Fruit fly (Drosophila melanogaster) whole organism, embryonic: Measurements from ENCODE around the gene DIP2.

Experiments used
- Adf1 ChIP-seq: fragments of 200-800 bp; sonication (Bioruptor generic); IDR thresholded peaks from 2 replicates; pipeline ENCODE4 v1.3.6; 2022; ENCODE audit warnings: missing biosample characterization, missing genetic modification characterization
- Aef1 ChIP-seq: fragments of 200-800 bp; sonication (Bioruptor generic); IDR thresholded peaks from 3 replicates; pipeline ENCODE4 v1.3.6; 2022; ENCODE audit warnings: missing biosample characterization, missing genetic modification characterization
- Atf3 ChIP-seq: fragments of 200-800 bp; sonication (Bioruptor generic); optimal IDR thresholded peaks from 3 replicates; lab custom pipeline; 2016; ENCODE audit warnings: missing biosample characterization, missing genetic modification characterization
- B-H2 ChIP-seq: fragments of 200-800 bp; sonication (Bioruptor generic); optimal IDR thresholded peaks from 2 replicates; lab custom pipeline; 2018; ENCODE audit warnings: missing biosample characterization, mild to moderate bottlenecking, missing genetic modification characterization
- CG10274 ChIP-seq: fragments of 200-800 bp; sonication (Bioruptor generic); optimal IDR thresholded peaks from 3 replicates; lab custom pipeline; 2017; ENCODE audit warnings: missing biosample characterization, mild to moderate bottlenecking, missing genetic modification characterization
- CG10959 ChIP-seq: fragments of 200-800 bp; sonication (Bioruptor generic); IDR thresholded peaks from 2 replicates; pipeline ENCODE4 v1.3.6; 2022; ENCODE audit warnings: missing biosample characterization, missing genetic modification characterization
- CG14441 ChIP-seq: fragments of 200-800 bp; sonication (Bioruptor generic); IDR thresholded peaks from 2 replicates; pipeline ENCODE4 v1.3.6; 2022; ENCODE audit warnings: missing biosample characterization, missing genetic modification characterization
- CG14667 ChIP-seq: fragments of 200-800 bp; sonication (Bioruptor generic); IDR thresholded peaks from 2 replicates; pipeline ENCODE4 v1.3.6; 2022; ENCODE audit warnings: missing biosample characterization, missing genetic modification characterization
- CG15479 ChIP-seq: fragments of 200-800 bp; sonication (Bioruptor generic); optimal IDR thresholded peaks from 3 replicates; lab custom pipeline; 2019; ENCODE audit warnings: missing biosample characterization, mild to moderate bottlenecking, missing genetic modification characterization, moderate library complexity
- CG1602 ChIP-seq: fragments of 200-800 bp; sonication (Bioruptor generic); optimal IDR thresholded peaks from 3 replicates; lab custom pipeline; 2016; ENCODE audit warnings: missing biosample characterization, missing genetic modification characterization
- CG16779 ChIP-seq: fragments of 200-800 bp; sonication (Bioruptor generic); IDR thresholded peaks from 2 replicates; pipeline ENCODE4 v1.3.6; 2022; ENCODE audit warnings: missing biosample characterization, missing genetic modification characterization
- CG16863 ChIP-seq: fragments of 200-800 bp; sonication (Bioruptor generic); optimal IDR thresholded peaks from 3 replicates; lab custom pipeline; 2016; ENCODE audit warnings: missing biosample characterization, missing genetic modification characterization
- CG17186 ChIP-seq: fragments of 200-800 bp; sonication (Bioruptor generic); optimal IDR thresholded peaks from 3 replicates; lab custom pipeline; 2017; ENCODE audit warnings: missing biosample characterization, missing genetic modification reagents, missing genetic modification characterization
- CG17328 ChIP-seq: fragments of 200-800 bp; sonication (Bioruptor generic); IDR thresholded peaks from 2 replicates; pipeline ENCODE4 v1.3.6; 2022; ENCODE audit warnings: missing biosample characterization, missing genetic modification characterization
- CG17568 ChIP-seq: fragments of 200-800 bp; sonication (Bioruptor generic); optimal IDR thresholded peaks from 2 replicates; lab custom pipeline; 2018; ENCODE audit warnings: missing biosample characterization, mild to moderate bottlenecking, missing genetic modification characterization, moderate library complexity
- CG2202 ChIP-seq: fragments of 200-800 bp; sonication (Bioruptor generic); optimal IDR thresholded peaks from 2 replicates; lab custom pipeline; 2018; ENCODE audit warnings: missing biosample characterization, mild to moderate bottlenecking, missing genetic modification characterization
- CG32532 ChIP-seq: fragments of 200-800 bp; sonication (Bioruptor generic); IDR thresholded peaks from 2 replicates; pipeline ENCODE4 v1.3.6; 2022; ENCODE audit warnings: missing biosample characterization, missing genetic modification characterization
- CG6689 ChIP-seq: fragments of 200-800 bp; sonication (Bioruptor generic); IDR thresholded peaks from 2 replicates; pipeline ENCODE4 v1.3.6; 2022; ENCODE audit warnings: missing biosample characterization, missing genetic modification characterization
- CG7987 ChIP-seq: fragments of 200-800 bp; sonication (Bioruptor generic); optimal IDR thresholded peaks from 2 replicates; lab custom pipeline; 2018; ENCODE audit warnings: missing biosample characterization, mild to moderate bottlenecking, missing genetic modification characterization, moderate library complexity
- CG9932 ChIP-seq: fragments of 200-800 bp; sonication (Bioruptor generic); IDR thresholded peaks from 2 replicates; pipeline ENCODE4 v1.3.6; 2022; ENCODE audit warnings: missing biosample characterization, missing genetic modification characterization
- Dbx ChIP-seq: fragments of 200-800 bp; sonication (Bioruptor generic); IDR thresholded peaks from 3 replicates; pipeline ENCODE4 v1.3.6; 2022; ENCODE audit warnings: missing biosample characterization, missing genetic modification characterization
- Dek ChIP-seq: fragments of 200-800 bp; sonication (Bioruptor generic); optimal IDR thresholded peaks from 3 replicates; lab custom pipeline; 2019; ENCODE audit warnings: missing biosample characterization, mild to moderate bottlenecking, missing genetic modification characterization, moderate library complexity
- Hey ChIP-seq: fragments of 200-800 bp; sonication (Bioruptor generic); optimal IDR thresholded peaks from 3 replicates; lab custom pipeline; 2018; ENCODE audit warnings: missing biosample characterization, mild to moderate bottlenecking, missing genetic modification characterization
- Hr3 ChIP-seq: fragments of 200-800 bp; sonication (Bioruptor generic); optimal IDR thresholded peaks from 3 replicates; lab custom pipeline; 2016; ENCODE audit warnings: missing biosample characterization, missing genetic modification characterization
- Hr51 ChIP-seq, 2 experiments: fragments of 200-800 bp; sonication (Bioruptor generic); optimal IDR thresholded peaks; 2 replicates in 1 of 2; 3 replicates in 1 of 2; lab custom pipeline; 2016 to 2018; ENCODE audit warnings: missing biosample characterization in 2 of 2, missing genetic modification characterization in 2 of 2, mild to moderate bottlenecking in 1 of 2, moderate library complexity in 1 of 2
- Lim3 ChIP-seq: fragments of 200-800 bp; sonication (Bioruptor generic); IDR thresholded peaks from 2 replicates; pipeline ENCODE4 v1.3.6; 2022; ENCODE audit warnings: missing biosample characterization, missing genetic modification characterization
- MTF-1 ChIP-seq: fragments of 200-800 bp; sonication (Bioruptor generic); optimal IDR thresholded peaks from 2 replicates; lab custom pipeline; 2018; ENCODE audit warnings: missing biosample characterization, mild to moderate bottlenecking, missing genetic modification characterization, borderline replicate concordance
- Med ChIP-seq: fragments of 200-800 bp; sonication (Bioruptor generic); peaks from one replicate; lab custom pipeline; 2016; ENCODE audit warnings: missing biosample characterization, missing genetic modification characterization, mild to moderate bottlenecking, inconsistent platforms, moderate library complexity
- Side ChIP-seq: fragments of 200-800 bp; sonication (Bioruptor generic); optimal IDR thresholded peaks from 2 replicates; lab custom pipeline; 2016; ENCODE audit warnings: missing biosample characterization, missing genetic modification characterization
- Stat92E ChIP-seq, 3 experiments: fragments of >200 bp in 2 of 3; fragments of 200-800 bp in 1 of 3; sonication (Bioruptor generic) in 1 of 3; optimal IDR thresholded peaks; 2 replicates each; lab custom pipeline; 2017 to 2019; ENCODE audit warnings: missing biosample characterization in 3 of 3, missing genetic modification characterization in 3 of 3, mild to moderate bottlenecking in 1 of 3, moderate library complexity in 1 of 3
- abd-A ChIP-seq: fragments of 200-800 bp; sonication (Bioruptor generic); optimal IDR thresholded peaks from 3 replicates; lab custom pipeline; 2019; ENCODE audit warnings: missing biosample characterization, mild to moderate bottlenecking, missing genetic modification characterization, moderate library complexity
- cwo ChIP-seq: fragments of 200-800 bp; sonication (Bioruptor generic); optimal IDR thresholded peaks from 3 replicates; lab custom pipeline; 2017; ENCODE audit warnings: missing biosample characterization, missing genetic modification characterization, mild to moderate bottlenecking, moderate library complexity, missing genetic modification reagents
- danr ChIP-seq: fragments of 200-800 bp; sonication (Bioruptor generic); IDR thresholded peaks from 2 replicates; pipeline ENCODE4 v1.3.6; 2022; ENCODE audit warnings: missing biosample characterization, missing genetic modification characterization
- eve ChIP-seq, 2 experiments: fragments of >200 bp; optimal IDR thresholded peaks; 2 replicates each; lab custom pipeline; 2017; ENCODE audit warnings: missing biosample characterization in 2 of 2, missing genetic modification characterization in 2 of 2
- fu2 ChIP-seq: fragments of 200-800 bp; sonication (Bioruptor generic); optimal IDR thresholded peaks from 2 replicates; lab custom pipeline; 2016; ENCODE audit warnings: missing biosample characterization, missing genetic modification characterization
- gcm2 ChIP-seq: fragments of 200-800 bp; sonication (Bioruptor generic); optimal IDR thresholded peaks from 2 replicates; lab custom pipeline; 2016; ENCODE audit warnings: missing biosample characterization, missing genetic modification characterization
- grau ChIP-seq: fragments of 200-800 bp; optimal IDR thresholded peaks from 3 replicates; lab custom pipeline; 2019; ENCODE audit warnings: missing biosample characterization, mild to moderate bottlenecking, missing genetic modification characterization, moderate library complexity
- gsb-n ChIP-seq: fragments of 200-800 bp; sonication (Bioruptor generic); optimal IDR thresholded peaks from 3 replicates; lab custom pipeline; 2018; ENCODE audit warnings: missing biosample characterization, mild to moderate bottlenecking, missing genetic modification characterization
- ind ChIP-seq: fragments of 200-800 bp; sonication (Bioruptor generic); optimal IDR thresholded peaks from 3 replicates; lab custom pipeline; 2016; ENCODE audit warnings: missing biosample characterization, missing genetic modification characterization
- lov ChIP-seq, 2 experiments: fragments of 200-800 bp in 1 of 2; fragments of >200 bp in 1 of 2; sonication (Bioruptor generic) in 1 of 2; IDR thresholded peaks in 1 of 2; optimal IDR thresholded peaks in 1 of 2; 2 replicates in 1 of 2; 3 replicates in 1 of 2; pipeline versions ENCODE4 v1.3.6 to Lab custom; 2017 to 2022; ENCODE audit warnings: missing biosample characterization in 1 of 2, missing genetic modification characterization in 1 of 2
- mam ChIP-seq: fragments of 200-800 bp; sonication (Bioruptor generic); optimal IDR thresholded peaks from 3 replicates; lab custom pipeline; 2016; ENCODE audit warnings: missing biosample characterization, missing genetic modification characterization
- nau ChIP-seq: fragments of 200-800 bp; sonication (Bioruptor generic); optimal IDR thresholded peaks from 3 replicates; lab custom pipeline; 2017; ENCODE audit warnings: missing biosample characterization, mild to moderate bottlenecking, missing genetic modification characterization, missing genetic modification reagents
- nmo ChIP-seq: fragments of 200-800 bp; sonication (Bioruptor generic); optimal IDR thresholded peaks from 2 replicates; lab custom pipeline; 2018; ENCODE audit warnings: missing biosample characterization, mild to moderate bottlenecking, missing genetic modification characterization, moderate library complexity
- pzg ChIP-seq: fragments of 200-800 bp; sonication (Bioruptor generic); optimal IDR thresholded peaks from 3 replicates; lab custom pipeline; 2018; ENCODE audit warnings: missing biosample characterization, mild to moderate bottlenecking, missing genetic modification characterization, moderate library complexity
- seq ChIP-seq: fragments of 200-800 bp; sonication (Bioruptor generic); IDR thresholded peaks from 2 replicates; pipeline ENCODE4 v1.3.6; 2022; ENCODE audit warnings: missing biosample characterization, missing genetic modification characterization
- slp2 ChIP-seq: fragments of 200-800 bp; sonication (Bioruptor generic); optimal IDR thresholded peaks from 2 replicates; lab custom pipeline; 2016; ENCODE audit warnings: missing biosample characterization, missing genetic modification characterization
- sqz ChIP-seq: fragments of 200-800 bp; sonication (Bioruptor generic); optimal IDR thresholded peaks from 3 replicates; lab custom pipeline; 2018; ENCODE audit warnings: missing biosample characterization, mild to moderate bottlenecking, missing genetic modification characterization
- stwl ChIP-seq: fragments of 200-800 bp; sonication (Bioruptor generic); optimal IDR thresholded peaks from 3 replicates; lab custom pipeline; 2018; ENCODE audit warnings: missing biosample characterization, mild to moderate bottlenecking, missing genetic modification characterization, moderate library complexity
- usp ChIP-seq: fragments of >200 bp; optimal IDR thresholded peaks from 2 replicates; lab custom pipeline; 2017; ENCODE audit warnings: missing biosample characterization, missing genetic modification characterization

The DIP2 gene

dm6 chr3L:205723-206284 lies 52.0 kb downstream of the DIP2 start, which contains the start of the genes Gk1 and CG13876 (continued):
- TF ChIP-seq cwo (GFP tag; lab: Kevin White, UChicago) (peak; percentile 92), abd-A (tag; lab: Kevin White, UChicago) (no peak), CG10959 (GFP tag; lab: Robert Waterston, UW) (peak; percentile 81), Dek (peak; percentile 97), sqz (GFP tag; lab: Kevin White, UChicago) (peak; percentile 94), CG7987 (GFP tag; lab: Kevin White, UChicago) (peak; percentile 89), ind (GFP tag; lab: Kevin White, UChicago) (no peak), stwl (tag; lab: Kevin White, UChicago) (peak; percentile 74), Dbx (peak; percentile 96), slp2 (GFP tag; lab: Kevin White, UChicago) (peak; percentile 42), nmo (peak; percentile 97), gcm2 (GFP tag; lab: Kevin White, UChicago) (no peak), Lim3 (GFP tag; lab: Robert Waterston, UW) (peak; percentile 29; the same call in 1 of the 2 replicates), CG16779 (GFP tag; lab: Robert Waterston, UW) (peak; percentile 83), Atf3 (GFP tag; lab: Kevin White, UChicago) (no peak), Hr3 (peak; percentile 85), nau (no peak), Aef1 (GFP tag; lab: Robert Waterston, UW) (peak; percentile 90), CG17328 (GFP tag; lab: Robert Waterston, UW) (peak; percentile 96), pzg (GFP tag; lab: Kevin White, UChicago) (peak; percentile 56), Adf1 (GFP tag; lab: Robert Waterston, UW) (peak; percentile 83), Med (GFP tag; lab: Kevin White, UChicago) (peak; percentile 92), CG2202 (tag; lab: Kevin White, UChicago) (peak; percentile 91), CG6689 (peak; percentile 97), MTF-1 (GFP tag; lab: Kevin White, UChicago) (no peak), Side (GFP tag; lab: Kevin White, UChicago) (peak; percentile 45), CG32532 (GFP tag; lab: Robert Waterston, UW) (peak; percentile 97), gsb-n (tag; lab: Kevin White, UChicago) (peak; percentile 96), eve (GFP tag; optimal IDR thresholded peaks at IDR 0.05; lab: Kevin White, UChicago) (no peak), CG16863 (GFP tag; lab: Kevin White, UChicago) (peak; percentile 21), danr (GFP tag; lab: Robert Waterston, UW) (peak; percentile 60; the same call in 1 of the 2 replicates), grau (tag; lab: Kevin White, UChicago) (peak; percentile 96), mam (GFP tag; lab: Kevin White, UChicago) (peak; percentile 47), CG10274 (GFP tag; lab: Kevin White, UChicago) (peak; percentile 79), CG14667 (GFP tag; lab: Robert Waterston, UW) (peak; percentile 84), lov (optimal IDR thresholded peaks at IDR 0.05; lab: Kevin White, UChicago) (no peak), lov (GFP tag; IDR thresholded peaks at IDR 0.05; lab: Robert Waterston, UW) (peak; percentile 91), CG17568 (GFP tag; lab: Kevin White, UChicago) (no peak), Hey (tag; lab: Kevin White, UChicago) (no peak), Stat92E (GFP tag; optimal IDR thresholded peaks at IDR 0.05; lab: Kevin White, UChicago) (peak in 1 of 3 experiments; percentile 70), seq (GFP tag; lab: Robert Waterston, UW) (peak; percentile 92), Hr51 (GFP tag; optimal IDR thresholded peaks at IDR 0.05; lab: Kevin White, UChicago) (peak; percentile 39 to 98), CG1602 (peak; percentile 91), CG15479 (GFP tag; lab: Kevin White, UChicago) (peak; percentile 82), CG14441 (peak; percentile 90), CG9932 (GFP tag; lab: Robert Waterston, UW) (peak; percentile 91), usp (GFP tag; lab: Kevin White, UChicago) (no peak), CG17186 (GFP tag; lab: Kevin White, UChicago) (peak; percentile 48), fu2 (GFP tag; lab: Kevin White, UChicago) (peak; percentile 57), B-H2 (GFP tag; lab: Kevin White, UChicago) (peak; percentile 97)
